Fruit fly (Drosophila melanogaster) whole organism, adult: ENCODE results near the gene CG10035.

ENCODE experiments used
- CG11617 ChIP-seq: fragments of 200-800 bp; sonication (Bioruptor generic); optimal IDR thresholded peaks from 2 replicates; lab custom pipeline; 2017; ENCODE audit warnings: mild to moderate bottlenecking, missing biosample characterization, missing genetic modification reagents, missing genetic modification characterization
- CG12768 ChIP-seq: fragments of 200-800 bp; sonication (Bioruptor generic); optimal IDR thresholded peaks from 2 replicates; lab custom pipeline; 2017; ENCODE audit warnings: missing biosample characterization, missing genetic modification characterization, mild to moderate bottlenecking, moderate library complexity, missing genetic modification reagents
- CG14711 ChIP-seq: fragments of 200-800 bp; sonication (Bioruptor generic); optimal IDR thresholded peaks from 2 replicates; lab custom pipeline; 2018; ENCODE audit warnings: missing biosample characterization, mild to moderate bottlenecking, missing genetic modification characterization, moderate library complexity
- CG5204 ChIP-seq: fragments of 200-800 bp; sonication (Bioruptor generic); optimal IDR thresholded peaks from 2 replicates; lab custom pipeline; 2016; ENCODE audit warnings: missing biosample characterization, missing genetic modification characterization
- CG7045 ChIP-seq: fragments of 200-800 bp; sonication (Bioruptor generic); optimal IDR thresholded peaks from 2 replicates; lab custom pipeline; 2017; ENCODE audit warnings: missing biosample characterization, mild to moderate bottlenecking, missing genetic modification characterization
- CG7101 ChIP-seq: fragments of 200-800 bp; sonication (Bioruptor generic); optimal IDR thresholded peaks from 2 replicates; lab custom pipeline; 2018; ENCODE audit warnings: missing biosample characterization, mild to moderate bottlenecking, missing genetic modification characterization, moderate library complexity
- Crg-1 ChIP-seq: fragments of 200-800 bp; sonication (Bioruptor generic); optimal IDR thresholded peaks from 2 replicates; lab custom pipeline; 2016; ENCODE audit warnings: missing biosample characterization, missing genetic modification characterization
- Mnt ChIP-seq: fragments of 200-800 bp; sonication (Bioruptor generic); optimal IDR thresholded peaks from 2 replicates; lab custom pipeline; 2016; ENCODE audit warnings: missing biosample characterization, mild to moderate bottlenecking, missing genetic modification characterization
- cic ChIP-seq: fragments of 200-800 bp; sonication (Bioruptor generic); optimal IDR thresholded peaks from 2 replicates; lab custom pipeline; 2017; ENCODE audit warnings: missing biosample characterization, mild to moderate bottlenecking, missing genetic modification characterization, moderate library complexity
- tj ChIP-seq: fragments of 200-800 bp; sonication (Bioruptor generic); optimal IDR thresholded peaks from 3 replicates; lab custom pipeline; 2017; ENCODE audit warnings: missing biosample characterization, mild to moderate bottlenecking, missing genetic modification characterization, moderate library complexity
- toe ChIP-seq: fragments of 200-800 bp; sonication (Bioruptor generic); optimal IDR thresholded peaks from 2 replicates; lab custom pipeline; 2016; ENCODE audit warnings: missing biosample characterization, missing genetic modification characterization

- TF ChIP-seq toe (GFP tag; lab: Kevin White, UChicago), result no peak
- TF ChIP-seq CG12768 (GFP tag; lab: Kevin White, UChicago), result no peak
- TF ChIP-seq cic (GFP tag; lab: Kevin White, UChicago), result no peak
- TF ChIP-seq CG5204 (GFP tag; lab: Kevin White, UChicago), result no peak
- no peak for TF ChIP-seq CG11617 (GFP tag; lab: Kevin White, UChicago)
- no peak for TF ChIP-seq Crg-1 (GFP tag; lab: Kevin White, UChicago)
- TF ChIP-seq CG7045 (GFP tag; lab: Kevin White, UChicago), result no peak
- no peak for TF ChIP-seq CG7101 (tag; lab: Kevin White, UChicago)
- TF ChIP-seq CG14711 (tag; lab: Kevin White, UChicago), result no peak
- no peak for TF ChIP-seq Mnt
- TF ChIP-seq tj (GFP tag; lab: Kevin White, UChicago), result no peak
Observed at dm6 chr3R:12405134-12405533, 22.6 kb upstream of the CG10035 start.
